Fruit fly (Drosophila melanogaster): ENCODE measurements around the gene EMC2A.
A peak's percentile ranks its signal among the peaks of the same experiment; 100 is the strongest.

The EMC2A gene

DNA sequence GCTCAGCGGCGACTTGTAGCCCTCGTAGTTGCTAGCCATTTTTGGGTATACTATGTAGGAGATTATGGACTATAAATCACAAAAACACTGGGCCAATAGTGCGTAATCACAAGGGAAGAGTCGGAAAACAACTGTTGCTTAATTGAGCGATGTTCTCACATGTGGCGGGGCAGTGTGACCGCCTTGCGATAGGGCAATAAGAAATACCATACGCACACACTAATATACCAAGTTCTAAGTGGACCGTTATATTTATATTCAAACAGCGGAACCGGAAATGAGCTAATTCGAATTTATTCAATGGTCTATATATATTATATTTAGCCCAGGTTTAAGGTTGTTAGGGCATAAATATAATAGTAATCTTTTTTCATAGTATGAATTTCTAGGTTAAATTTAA lies 25.1 kb upstream of the EMC2A start, which contains the start of gene Adsl (continued):
- 0 out of 2 replicates have a peak, but pooled peaks have one; percentile 16 for TF ChIP-seq toy (GFP tag; IDR thresholded peaks at IDR 0.05)
- TF ChIP-seq CG10431 (GFP tag; optimal IDR thresholded peaks at IDR 0.05): no peak
- TF ChIP-seq sens (GFP tag): peak; percentile 89
- peak; percentile 12 for TF ChIP-seq da (GFP tag; optimal IDR thresholded peaks at IDR 0.05)
- TF ChIP-seq bsh (GFP tag; optimal IDR thresholded peaks at IDR 0.05): no peak
- TF ChIP-seq dimm (GFP tag; IDR thresholded peaks at IDR 0.05): no peak
- TF ChIP-seq ken (GFP tag; IDR thresholded peaks at IDR 0.05): no peak
- TF ChIP-seq CG6813 (GFP tag; optimal IDR thresholded peaks at IDR 0.05): peak; percentile 85
- TF ChIP-seq abd-A (tag; optimal IDR thresholded peaks at IDR 0.05): no peak
- TF ChIP-seq ab (GFP tag; optimal IDR thresholded peaks at IDR 0.05): no peak
- peak; percentile 56 for TF ChIP-seq ara (GFP tag; IDR thresholded peaks at IDR 0.05)
- peak; percentile 37 for TF ChIP-seq CG4820 (GFP tag; optimal IDR thresholded peaks at IDR 0.05)
- peak; percentile 49; the same call in 1 of the 2 replicates for TF ChIP-seq Bgb (GFP tag; IDR thresholded peaks at IDR 0.05; ENCODE audit: partially characterized antibody)
- no peak for TF ChIP-seq CG10565 (GFP tag; optimal IDR thresholded peaks at IDR 0.05)
- TF ChIP-seq HLHmδ (GFP tag; optimal IDR thresholded peaks at IDR 0.05): peak; percentile 67
- TF ChIP-seq CG4360 (GFP tag; IDR thresholded peaks at IDR 0.05): no peak
- no peak for TF ChIP-seq Ssrp (tag; optimal IDR thresholded peaks at IDR 0.05)
- TF ChIP-seq CG31441 (GFP tag; IDR thresholded peaks at IDR 0.05): peak; percentile 84; the same call in 1 of the 2 replicates
- TF ChIP-seq CG13894 (tag; optimal IDR thresholded peaks at IDR 0.05): no peak
- TF ChIP-seq caup (GFP tag; optimal IDR thresholded peaks at IDR 0.05; ENCODE audit: severe bottlenecking): peak; percentile 89
- no peak for TF ChIP-seq CG18476 (GFP tag; optimal IDR thresholded peaks at IDR 0.05)
- TF ChIP-seq Hand (GFP tag; optimal IDR thresholded peaks at IDR 0.05): no peak
- no peak for TF ChIP-seq disco-r (GFP tag; optimal IDR thresholded peaks at IDR 0.05)
- no peak for TF ChIP-seq pum (GFP tag; optimal IDR thresholded peaks at IDR 0.05)
- no peak for TF ChIP-seq h (optimal IDR thresholded peaks at IDR 0.05)
- peak; percentile 76 for TF ChIP-seq BtbVII (GFP tag; optimal IDR thresholded peaks at IDR 0.05)
- no peak for TF ChIP-seq C15 (GFP tag; IDR thresholded peaks at IDR 0.05)
- peak; percentile 72 for TF ChIP-seq CG12659 (GFP tag; optimal IDR thresholded peaks at IDR 0.05)
- TF ChIP-seq zfh1 (GFP tag; IDR thresholded peaks at IDR 0.05): peak; percentile 72
- no peak for TF ChIP-seq sc (optimal IDR thresholded peaks at IDR 0.05)
- peak; percentile 67 for TF ChIP-seq sc (GFP tag; optimal IDR thresholded peaks at IDR 0.05)
- TF ChIP-seq Doc2 (GFP tag; IDR thresholded peaks at IDR 0.05): no peak
- TF ChIP-seq CG5180 (GFP tag; optimal IDR thresholded peaks at IDR 0.05): peak; percentile 49
- no peak for TF ChIP-seq tll (GFP tag; optimal IDR thresholded peaks at IDR 0.05)
- TF ChIP-seq CG9437 (GFP tag; optimal IDR thresholded peaks at IDR 0.05): peak; percentile 65
- peak; percentile 2 to 9 for TF ChIP-seq dpn (GFP tag; optimal IDR thresholded peaks at IDR 0.05)
- peak; percentile 45 for TF ChIP-seq Dp (GFP tag; optimal IDR thresholded peaks at IDR 0.05)
- no peak for TF ChIP-seq peb (GFP tag; IDR thresholded peaks at IDR 0.05)
- no peak for TF ChIP-seq CG11398 (GFP tag; optimal IDR thresholded peaks at IDR 0.05)
- TF ChIP-seq slbo (GFP tag; IDR thresholded peaks at IDR 0.05): 0 out of 2 replicates have a peak, but pooled peaks have one; percentile 11
- TF ChIP-seq CG12744 (GFP tag; optimal IDR thresholded peaks at IDR 0.05): no peak
- TF ChIP-seq crc (GFP tag; optimal IDR thresholded peaks at IDR 0.05): no peak
- no peak for TF ChIP-seq sr (GFP tag; IDR thresholded peaks at IDR 0.05)
- TF ChIP-seq sug (tag; optimal IDR thresholded peaks at IDR 0.05): no peak
- TF ChIP-seq Lhr (GFP tag; optimal IDR thresholded peaks at IDR 0.05): peak; percentile 65
- peak; percentile 83 for TF ChIP-seq NfI (GFP tag; optimal IDR thresholded peaks at IDR 0.05)
- peak; percentile 33; the same call in 1 of the 2 replicates for TF ChIP-seq Scr (GFP tag; IDR thresholded peaks at IDR 0.05; ENCODE audit: partially characterized antibody)
- peak; percentile 79 for TF ChIP-seq HHEX (GFP tag; optimal IDR thresholded peaks at IDR 0.05)
- no peak for TF ChIP-seq CG18011 (GFP tag; optimal IDR thresholded peaks at IDR 0.05)
- TF ChIP-seq sim (GFP tag; IDR thresholded peaks at IDR 0.05): peak; percentile 69
- peak; percentile 17; the same call in 1 of the 3 replicates for TF ChIP-seq dysf (GFP tag; IDR thresholded peaks at IDR 0.05)
